Worm (Caenorhabditis elegans): ENCODE data around the gene zhit-1.
A peak's percentile ranks its signal among the peaks of the same experiment; 100 is the strongest.

Gene zhit-1

ce11 chrV:5617301-5617700, 20.9 kb upstream of the zhit-1 start, which contains the start of gene M03E7.2:
Gene M03E7.2 (plus strand): TSS chrV:5617601.
- TF ChIP-seq dmd-9 (GFP tag; IDR thresholded peaks at IDR 0.05) (no peak), set-16 (GFP tag; IDR thresholded peaks at IDR 0.05) (no peak), madf-9 (GFP tag; conservative IDR thresholded peaks at IDR 0.05) (no peak), pha-4 (GFP tag; IDR thresholded peaks at IDR 0.05) (no peak), pha-4 (tag; optimal IDR thresholded peaks at IDR 0.05) (no peak), nhr-48 (tag; optimal IDR thresholded peaks at IDR 0.05) (no peak), unc-62 (GFP tag; optimal IDR thresholded peaks at IDR 0.05 in 1 of 2) (no peak), unc-62 (tag; optimal IDR thresholded peaks at IDR 0.05) (no peak), php-3 (GFP tag; IDR thresholded peaks at IDR 0.05) (no peak), ceh-20 (GFP tag; IDR thresholded peaks at IDR 0.05) (no peak), Y105C5A.15 (GFP tag; IDR thresholded peaks at IDR 0.05) (no peak), nhr-42 (GFP tag; IDR thresholded peaks at IDR 0.05) (no peak), ces-1 (GFP tag; optimal IDR thresholded peaks at IDR 0.05) (no peak), snpc-4 (tag; optimal IDR thresholded peaks at IDR 0.05) (no peak), zip-11 (GFP tag; IDR thresholded peaks at IDR 0.05) (no peak), Y5F2A.4 (GFP tag; optimal IDR thresholded peaks at IDR 0.05) (no peak), egl-27 (tag; optimal IDR thresholded peaks at IDR 0.05) (no peak), lin-39 (tag; optimal IDR thresholded peaks at IDR 0.05) (no peak), lim-7 (GFP tag; IDR thresholded peaks at IDR 0.05) (no peak)

ce11 chrV:5614724-5615123, 18.4 kb upstream of the zhit-1 start, which contains the start of gene M03E7.3:
Gene M03E7.3 (plus strand): TSS chrV:5615024.
- TF ChIP-seq daf-16 (GFP tag; optimal IDR thresholded peaks at IDR 0.05) (no peak), daf-16 (tag; optimal IDR thresholded peaks at IDR 0.05) (no peak), Y5F2A.4 (GFP tag; optimal IDR thresholded peaks at IDR 0.05) (no peak), fkh-10 (GFP tag; optimal IDR thresholded peaks at IDR 0.05) (no peak), sdz-12 (GFP tag; optimal IDR thresholded peaks at IDR 0.05) (no peak), daf-8 (GFP tag; IDR thresholded peaks at IDR 0.05) (no peak), mes-2 (tag; optimal IDR thresholded peaks at IDR 0.05; ENCODE audit: poor library complexity, severe bottlenecking) (no peak), gei-8 (GFP tag; optimal IDR thresholded peaks at IDR 0.05) (no peak)

DNA sequence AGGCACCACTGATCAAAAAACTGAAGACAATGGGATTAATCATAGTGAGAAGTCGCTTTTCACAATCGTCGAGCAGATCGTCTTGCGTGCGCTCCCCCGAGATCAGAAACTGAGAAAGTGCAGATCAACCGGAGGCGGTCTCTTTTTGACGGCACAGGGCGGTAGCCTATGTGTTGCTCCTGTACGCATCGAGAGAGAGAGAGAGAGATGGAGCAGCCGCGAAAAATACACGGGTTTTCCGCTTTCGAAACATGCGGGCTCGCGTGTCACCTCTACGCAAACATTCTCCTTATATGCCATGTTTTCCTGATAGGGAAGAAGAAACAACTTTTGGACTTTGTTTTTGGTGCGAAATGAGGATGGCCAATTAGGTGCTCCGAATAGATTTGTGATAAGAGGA, 16.8 kb upstream of the zhit-1 start, which contains the start of gene lrpc-1:
Gene lrpc-1, minus strand, starts transcription at position 101 of the 400 bp plus-strand sequence.
- no peak for TF ChIP-seq zfp-2 (tag; optimal IDR thresholded peaks at IDR 0.05)
- no peak for TF ChIP-seq Y105C5A.15 (GFP tag; IDR thresholded peaks at IDR 0.05)

DNA sequence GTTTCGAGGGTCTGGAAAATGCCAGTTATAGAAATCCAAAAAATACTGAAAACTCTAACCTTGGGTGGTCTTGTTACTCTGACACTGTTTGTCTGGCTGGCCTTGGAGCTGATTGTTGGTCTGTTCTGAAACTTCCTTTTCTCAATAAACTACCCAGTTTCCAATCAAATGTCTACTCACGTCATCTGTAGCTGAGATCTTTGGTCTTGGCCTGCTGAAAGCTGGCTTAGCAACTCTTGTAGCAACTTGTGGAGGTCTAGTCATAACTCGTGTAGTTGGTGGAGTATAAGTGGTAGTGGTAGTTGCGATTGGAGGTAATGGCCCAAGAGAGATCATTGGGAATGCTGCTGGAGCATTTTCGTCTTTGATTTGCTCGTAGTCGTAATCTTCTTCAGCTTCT, 13.8 kb upstream of the zhit-1 start:
- TF ChIP-seq zfp-2 (tag; optimal IDR thresholded peaks at IDR 0.05) (no peak), nhr-42 (GFP tag; IDR thresholded peaks at IDR 0.05) (no peak), daf-8 (GFP tag; IDR thresholded peaks at IDR 0.05) (no peak), mxl-3 (GFP tag; optimal IDR thresholded peaks at IDR 0.05) (no peak), unc-62 (GFP tag; optimal IDR thresholded peaks at IDR 0.05 in 1 of 2) (peak in 1 of 2 experiments; percentile 91), unc-62 (tag; optimal IDR thresholded peaks at IDR 0.05) (no peak)

DNA sequence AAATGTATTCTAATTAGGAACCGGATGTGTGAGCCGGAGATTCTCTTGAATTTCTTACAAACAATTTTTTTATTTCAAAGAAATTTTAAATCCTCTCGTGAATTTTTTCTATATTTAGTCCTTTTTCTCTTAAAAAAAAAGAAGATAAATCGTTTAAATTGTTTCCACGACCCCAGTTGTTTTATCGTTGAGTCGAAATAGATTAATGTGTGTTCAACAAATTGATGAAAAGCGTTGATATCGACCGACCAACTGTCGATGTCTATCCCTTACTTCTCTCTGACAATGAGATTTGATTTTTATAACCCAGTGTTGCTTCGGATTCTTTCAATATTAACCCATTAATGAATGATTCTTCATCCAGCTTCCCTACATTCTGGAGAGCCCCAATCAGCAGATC, 9.9 kb upstream of the zhit-1 start, which contains the start of gene CD4.1:
Gene CD4.1, plus strand, starts transcription at position 301 of the 400 bp plus-strand sequence.
- TF ChIP-seq mep-1 (tag; optimal IDR thresholded peaks at IDR 0.05) = no peak
- TF ChIP-seq dmd-8 (GFP tag; IDR thresholded peaks at IDR 0.05) = no peak
- TF ChIP-seq lin-1 (GFP tag; IDR thresholded peaks at IDR 0.05) = no peak
- TF ChIP-seq dmd-9 (GFP tag; IDR thresholded peaks at IDR 0.05) = no peak
- TF ChIP-seq ceh-28 (tag; optimal IDR thresholded peaks at IDR 0.05) = no peak

DNA sequence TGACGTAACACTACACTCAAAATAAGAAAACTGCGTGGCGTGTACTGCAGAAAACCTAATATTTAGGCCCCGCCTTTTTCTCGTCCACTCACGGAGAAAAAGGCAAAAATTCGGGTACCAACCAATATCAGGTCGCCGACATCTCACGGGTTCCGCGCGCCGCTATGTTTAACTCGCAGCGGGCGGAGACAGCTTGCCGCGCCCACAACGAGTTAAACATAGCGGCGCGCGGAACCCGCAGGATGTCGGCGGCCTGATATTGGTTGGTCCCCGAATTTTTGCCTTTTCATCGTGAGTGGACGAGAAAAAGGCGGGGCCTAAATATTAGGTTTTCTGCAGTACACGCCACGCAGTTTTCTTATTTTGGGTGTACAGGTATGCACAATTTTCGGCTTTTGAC, 6.1 kb upstream of the zhit-1 start:
- TF ChIP-seq aha-1 (tag) (peak; percentile 28), set-16 (GFP tag; IDR thresholded peaks at IDR 0.05) (peak; percentile 28; the same call in 1 of the 2 replicates)
